Fruit fly (Drosophila melanogaster) whole organism, embryonic: ENCODE results near the gene CG10660.

ENCODE experiments used
- Adf1 ChIP-seq: fragments of 200-800 bp; sonication (Bioruptor generic); IDR thresholded peaks from 2 replicates; pipeline ENCODE4 v1.3.6; 2022; ENCODE audit warnings: missing biosample characterization, missing genetic modification characterization
- Aef1 ChIP-seq: fragments of 200-800 bp; sonication (Bioruptor generic); IDR thresholded peaks from 3 replicates; pipeline ENCODE4 v1.3.6; 2022; ENCODE audit warnings: missing biosample characterization, missing genetic modification characterization
- Antp ChIP-seq: fragments of 200-800 bp; sonication (Bioruptor generic); optimal IDR thresholded peaks from 3 replicates; lab custom pipeline; 2016; ENCODE audit warnings: missing biosample characterization, missing genetic modification characterization
- Atf3 ChIP-seq: fragments of 200-800 bp; sonication (Bioruptor generic); optimal IDR thresholded peaks from 3 replicates; lab custom pipeline; 2016; ENCODE audit warnings: missing biosample characterization, missing genetic modification characterization
- CG10565 ChIP-seq: fragments of 200-800 bp; sonication (Bioruptor generic); optimal IDR thresholded peaks from 3 replicates; lab custom pipeline; 2016; ENCODE audit warnings: missing biosample characterization, mild to moderate bottlenecking, missing genetic modification characterization
- CG11093 ChIP-seq: fragments of 200-800 bp; sonication (Bioruptor generic); IDR thresholded peaks from 3 replicates; pipeline ENCODE4 v1.3.6; 2022; ENCODE audit warnings: missing biosample characterization, missing genetic modification characterization
- CG12391 ChIP-seq: fragments of 200-800 bp; sonication (Bioruptor generic); optimal IDR thresholded peaks from 3 replicates; lab custom pipeline; 2018; ENCODE audit warnings: missing biosample characterization, mild to moderate bottlenecking, missing genetic modification characterization, moderate library complexity
- CG16813 ChIP-seq: fragments of 200-800 bp; sonication (Bioruptor generic); IDR thresholded peaks from 3 replicates; pipeline ENCODE4 v1.3.6; 2022; ENCODE audit warnings: missing biosample characterization, missing genetic modification characterization; ENCODE audit not compliant: partially characterized antibody
- CG17612 ChIP-seq: fragments of 200-800 bp; sonication (Bioruptor generic); IDR thresholded peaks from 2 replicates; pipeline ENCODE4 v1.3.6; 2022; ENCODE audit warnings: missing biosample characterization, missing genetic modification characterization
- CG2202 ChIP-seq: fragments of 200-800 bp; sonication (Bioruptor generic); optimal IDR thresholded peaks from 2 replicates; lab custom pipeline; 2018; ENCODE audit warnings: missing biosample characterization, mild to moderate bottlenecking, missing genetic modification characterization
- CG31365 ChIP-seq: fragments of 200-800 bp; sonication (Bioruptor generic); optimal IDR thresholded peaks from 2 replicates; lab custom pipeline; 2018; ENCODE audit warnings: missing biosample characterization, mild to moderate bottlenecking, missing genetic modification characterization
- CG32767 ChIP-seq: fragments of 200-800 bp; sonication (Bioruptor generic); IDR thresholded peaks from 2 replicates; pipeline ENCODE4 v1.3.6; 2022; ENCODE audit warnings: missing biosample characterization, missing genetic modification characterization
- CG32772 ChIP-seq: fragments of 200-800 bp; sonication (Bioruptor generic); IDR thresholded peaks from 2 replicates; pipeline ENCODE4 v1.3.6; 2022; ENCODE audit warnings: missing biosample characterization, missing genetic modification characterization
- CG43689 ChIP-seq: fragments of 200-800 bp; sonication (Bioruptor generic); IDR thresholded peaks from 2 replicates; pipeline ENCODE4 v1.3.6; 2022; ENCODE audit warnings: missing biosample characterization, missing genetic modification characterization
- CG4617 ChIP-seq: fragments of 200-800 bp; sonication (Bioruptor generic); optimal IDR thresholded peaks from 3 replicates; lab custom pipeline; 2016; ENCODE audit warnings: missing biosample characterization, missing genetic modification characterization, borderline replicate concordance
- CG4707 ChIP-seq: fragments of 200-800 bp; sonication (Bioruptor generic); optimal IDR thresholded peaks from 2 replicates; lab custom pipeline; 2018; ENCODE audit warnings: missing biosample characterization, mild to moderate bottlenecking, missing genetic modification characterization, moderate library complexity
- D19A ChIP-seq: fragments of 200-800 bp; optimal IDR thresholded peaks from 3 replicates; lab custom pipeline; 2019; ENCODE audit warnings: missing biosample characterization, mild to moderate bottlenecking, missing genetic modification characterization, moderate library complexity
- Dfd ChIP-seq, 2 experiments: fragments of >200 bp; optimal IDR thresholded peaks; 2 replicates each; lab custom pipeline; 2017; ENCODE audit warnings: missing biosample characterization in 2 of 2, missing genetic modification characterization in 2 of 2
- Dll ChIP-seq: fragments of 200-800 bp; sonication (Bioruptor generic); IDR thresholded peaks from 4 replicates; pipeline ENCODE4 v1.3.6; 2022; ENCODE audit warnings: missing biosample characterization, missing genetic modification characterization; ENCODE audit not compliant: partially characterized antibody
- Elba2 ChIP-seq: fragments of 200-800 bp; sonication (Bioruptor generic); optimal IDR thresholded peaks from 3 replicates; lab custom pipeline; 2016; ENCODE audit warnings: missing biosample characterization, missing genetic modification characterization
- Gug ChIP-seq: fragments of 200-800 bp; sonication (Bioruptor generic); IDR thresholded peaks from 4 replicates; pipeline ENCODE4 v1.3.6; 2022; ENCODE audit warnings: missing biosample characterization, missing genetic modification characterization
- Hsf ChIP-seq: fragments of 200-800 bp; sonication (Bioruptor generic); optimal IDR thresholded peaks from 3 replicates; lab custom pipeline; 2016; ENCODE audit warnings: missing biosample characterization, missing genetic modification characterization
- Myb ChIP-seq: fragments of 200-800 bp; sonication (Bioruptor generic); optimal IDR thresholded peaks from 2 replicates; lab custom pipeline; 2016; ENCODE audit warnings: missing biosample characterization, missing genetic modification characterization
- Nf-YC ChIP-seq: fragments of 200-800 bp; optimal IDR thresholded peaks from 3 replicates; lab custom pipeline; 2019; ENCODE audit warnings: missing biosample characterization, mild to moderate bottlenecking, missing genetic modification characterization, moderate library complexity
- Side ChIP-seq: fragments of 200-800 bp; sonication (Bioruptor generic); optimal IDR thresholded peaks from 2 replicates; lab custom pipeline; 2016; ENCODE audit warnings: missing biosample characterization, missing genetic modification characterization
- Six4 ChIP-seq: fragments of 200-800 bp; sonication (Bioruptor generic); optimal IDR thresholded peaks from 2 replicates; lab custom pipeline; 2016; ENCODE audit warnings: missing biosample characterization, missing genetic modification characterization
- Sox102F ChIP-seq: fragments of 200-800 bp; sonication (Bioruptor generic); optimal IDR thresholded peaks from 2 replicates; lab custom pipeline; 2018; ENCODE audit warnings: missing biosample characterization, mild to moderate bottlenecking, missing genetic modification characterization, moderate library complexity
- Spps ChIP-seq: fragments of 200-800 bp; sonication (Bioruptor generic); optimal IDR thresholded peaks from 2 replicates; lab custom pipeline; 2018; ENCODE audit warnings: missing biosample characterization, mild to moderate bottlenecking, missing genetic modification characterization
- Ssrp ChIP-seq: fragments of 200-800 bp; sonication (Bioruptor generic); optimal IDR thresholded peaks from 2 replicates; lab custom pipeline; 2018; ENCODE audit warnings: missing biosample characterization, mild to moderate bottlenecking, missing genetic modification characterization, moderate library complexity
- YL-1 ChIP-seq: fragments of 200-800 bp; sonication (Bioruptor generic); optimal IDR thresholded peaks from 3 replicates; lab custom pipeline; 2017; ENCODE audit warnings: missing biosample characterization, mild to moderate bottlenecking, missing genetic modification characterization
- al ChIP-seq: fragments of 200-800 bp; sonication (Bioruptor generic); IDR thresholded peaks from 2 replicates; pipeline ENCODE4 v1.3.6; 2022; ENCODE audit warnings: missing biosample characterization, missing genetic modification characterization
- ap ChIP-seq: fragments of 200-800 bp; sonication (Bioruptor generic); IDR thresholded peaks from 2 replicates; pipeline ENCODE4 v1.3.6; 2022; ENCODE audit warnings: missing biosample characterization, missing genetic modification characterization
- ash1 ChIP-seq: fragments of 200-800 bp; sonication (Bioruptor generic); optimal IDR thresholded peaks from 2 replicates; lab custom pipeline; 2018; ENCODE audit warnings: missing biosample characterization, mild to moderate bottlenecking, missing genetic modification characterization
- br ChIP-seq: fragments of >200 bp; optimal IDR thresholded peaks from 2 replicates; lab custom pipeline; 2017
- btn ChIP-seq: fragments of 200-800 bp; sonication (Bioruptor generic); optimal IDR thresholded peaks from 2 replicates; lab custom pipeline; 2016; ENCODE audit warnings: missing biosample characterization, missing genetic modification characterization
- ci ChIP-seq: fragments of 200-800 bp; sonication (Bioruptor generic); IDR thresholded peaks from 3 replicates; pipeline ENCODE4 v1.3.6; 2022; ENCODE audit warnings: missing biosample characterization, missing genetic modification characterization
- fu2 ChIP-seq: fragments of 200-800 bp; sonication (Bioruptor generic); optimal IDR thresholded peaks from 2 replicates; lab custom pipeline; 2016; ENCODE audit warnings: missing biosample characterization, missing genetic modification characterization
- hb ChIP-seq: fragments of 200-800 bp; sonication (Bioruptor generic); IDR thresholded peaks from 3 replicates; pipeline ENCODE4 v1.3.6; 2022; ENCODE audit warnings: missing biosample characterization, missing genetic modification characterization; ENCODE audit not compliant: partially characterized antibody
- hkb ChIP-seq, 2 experiments: fragments of 200-800 bp in 1 of 2; fragments of >200 bp in 1 of 2; sonication (Bioruptor generic) in 1 of 2; IDR thresholded peaks in 1 of 2; optimal IDR thresholded peaks in 1 of 2; 2 replicates each; pipeline versions ENCODE4 v1.3.6 to Lab custom; 2017 to 2022; ENCODE audit warnings: missing biosample characterization in 1 of 2, missing genetic modification characterization in 1 of 2
- mam ChIP-seq: fragments of 200-800 bp; sonication (Bioruptor generic); optimal IDR thresholded peaks from 3 replicates; lab custom pipeline; 2016; ENCODE audit warnings: missing biosample characterization, missing genetic modification characterization
- nerfin-2 ChIP-seq: fragments of 200-800 bp; sonication (Bioruptor generic); IDR thresholded peaks from 2 replicates; pipeline ENCODE4 v1.3.6; 2022; ENCODE audit warnings: missing biosample characterization, missing genetic modification characterization; ENCODE audit not compliant: partially characterized antibody
- onecut ChIP-seq: fragments of 200-800 bp; sonication (Bioruptor generic); IDR thresholded peaks from 2 replicates; pipeline ENCODE4 v1.3.6; 2022; ENCODE audit warnings: missing biosample characterization, missing genetic modification characterization
- pho ChIP-seq: fragments of 200-800 bp; sonication (Bioruptor generic); optimal IDR thresholded peaks from 2 replicates; lab custom pipeline; 2016; ENCODE audit warnings: missing biosample characterization, missing genetic modification characterization
- psq ChIP-seq: fragments of 200-800 bp; sonication (Bioruptor generic); optimal IDR thresholded peaks from 2 replicates; lab custom pipeline; 2017; ENCODE audit warnings: missing biosample characterization, missing genetic modification characterization
- pzg ChIP-seq: fragments of 200-800 bp; sonication (Bioruptor generic); optimal IDR thresholded peaks from 3 replicates; lab custom pipeline; 2018; ENCODE audit warnings: missing biosample characterization, mild to moderate bottlenecking, missing genetic modification characterization, moderate library complexity
- scrt ChIP-seq: fragments of 200-800 bp; sonication (Bioruptor generic); optimal IDR thresholded peaks from 2 replicates; lab custom pipeline; 2018; ENCODE audit warnings: missing biosample characterization, mild to moderate bottlenecking, missing genetic modification characterization, moderate library complexity
- tgo ChIP-seq: fragments of 200-800 bp; sonication (Bioruptor generic); IDR thresholded peaks from 3 replicates; pipeline ENCODE4 v1.3.6; 2022; ENCODE audit warnings: missing biosample characterization, missing genetic modification characterization
- ttk ChIP-seq: fragments of 200-800 bp; sonication (Bioruptor generic); IDR thresholded peaks from 2 replicates; pipeline ENCODE4 v2.1.2; 2022; ENCODE audit warnings: missing biosample characterization, missing genetic modification characterization
- wek ChIP-seq: fragments of 200-800 bp; sonication (Bioruptor generic); optimal IDR thresholded peaks from 3 replicates; lab custom pipeline; 2018; ENCODE audit warnings: missing biosample characterization, mild to moderate bottlenecking, missing genetic modification characterization, moderate library complexity
- wor ChIP-seq: fragments of 200-800 bp; sonication (Bioruptor generic); IDR thresholded peaks from 2 replicates; pipeline ENCODE4 v1.3.6; 2022; ENCODE audit warnings: missing biosample characterization, missing genetic modification characterization
- zen ChIP-seq: fragments of 200-800 bp; sonication (Bioruptor generic); optimal IDR thresholded peaks from 3 replicates; lab custom pipeline; 2018; ENCODE audit warnings: missing biosample characterization, mild to moderate bottlenecking, missing genetic modification characterization, moderate library complexity

CG10660 gene

DNA sequence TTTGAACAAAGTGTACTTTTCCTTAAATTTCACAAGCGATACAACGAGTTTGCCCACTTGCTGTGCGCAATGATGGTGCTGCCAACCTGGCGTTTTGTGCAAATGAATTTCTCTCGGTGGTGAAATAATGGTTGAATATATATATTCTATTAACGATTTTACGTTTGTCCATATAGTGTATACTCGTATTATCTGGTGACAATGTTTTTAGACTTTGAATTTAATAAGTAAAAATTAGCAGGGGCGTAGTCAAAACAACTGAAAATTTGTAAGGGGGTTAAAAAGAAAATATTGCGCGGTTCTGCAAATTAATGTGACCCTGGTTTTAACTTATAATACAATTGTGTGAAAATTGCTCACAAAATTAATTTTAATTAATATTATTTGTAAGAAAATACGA, 33.5 kb upstream of the CG10660 start, which contains the start of the genes ver and Gcn5 (continued):
- TF ChIP-seq scrt (GFP tag; lab: Kevin White, UChicago) (peak; percentile 81), onecut (GFP tag; lab: Robert Waterston, UW) (peak; percentile 84), Nf-YC (tag; lab: Kevin White, UChicago) (peak; percentile 75), wek (GFP tag; lab: Kevin White, UChicago) (peak; percentile 52), Dll (no peak), ttk (GFP tag; lab: Robert Waterston, UW) (peak; percentile 90), Adf1 (GFP tag; lab: Robert Waterston, UW) (peak; percentile 68), CG32767 (peak; percentile 90), Gug (GFP tag; lab: Robert Waterston, UW) (peak; percentile 94), br (no peak), wor (GFP tag; lab: Robert Waterston, UW) (peak; percentile 88), CG16813 (GFP tag; lab: Robert Waterston, UW) (no peak), hb (no peak), psq (peak; percentile 73), zen (tag; lab: Kevin White, UChicago) (peak; percentile 89), Aef1 (peak; percentile 94), btn (GFP tag; lab: Kevin White, UChicago) (peak; percentile 63), YL-1 (peak; percentile 97), CG4617 (peak; percentile 74), CG31365 (tag; lab: Kevin White, UChicago) (peak; percentile 65), CG4707 (GFP tag; lab: Kevin White, UChicago) (peak; percentile 65), Dfd (GFP tag; optimal IDR thresholded peaks at IDR 0.05; lab: Kevin White, UChicago) (no peak), Elba2 (peak; percentile 21), Side (GFP tag; lab: Kevin White, UChicago) (peak; percentile 78), Six4 (GFP tag; lab: Kevin White, UChicago) (peak; percentile 81), CG10565 (GFP tag; lab: Kevin White, UChicago) (peak; percentile 14), ash1 (GFP tag; lab: Kevin White, UChicago) (no peak), CG11093 (peak; percentile 89), CG43689 (GFP tag; lab: Robert Waterston, UW) (peak; percentile 65; the same call in 1 of the 2 replicates), mam (GFP tag; lab: Kevin White, UChicago) (peak; percentile 92), CG12391 (tag; lab: Kevin White, UChicago) (peak; percentile 95), al (GFP tag; lab: Robert Waterston, UW) (peak; percentile 93), Antp (GFP tag; lab: Kevin White, UChicago) (peak; percentile 79), fu2 (peak; percentile 77), CG32772 (GFP tag; lab: Robert Waterston, UW) (peak; percentile 93), CG2202 (tag; lab: Kevin White, UChicago) (peak; percentile 87), CG17612 (GFP tag; lab: Robert Waterston, UW) (peak; percentile 81), Hsf (GFP tag; lab: Kevin White, UChicago) (peak; percentile 92), D19A (tag; lab: Kevin White, UChicago) (peak; percentile 84), Spps (tag; lab: Kevin White, UChicago) (peak; percentile 77), Sox102F (GFP tag; lab: Kevin White, UChicago) (peak; percentile 95), ci (GFP tag; lab: Robert Waterston, UW) (peak; percentile 96), Ssrp (tag; lab: Kevin White, UChicago) (peak; percentile 90), nerfin-2 (GFP tag; lab: Robert Waterston, UW) (no peak), pzg (peak; percentile 52), Atf3 (peak; percentile 65), pho (peak; percentile 88), tgo (GFP tag; lab: Robert Waterston, UW) (peak; percentile 94), Myb (GFP tag; lab: Kevin White, UChicago) (peak; percentile 56), ap (GFP tag; lab: Robert Waterston, UW) (peak; percentile 84), hkb (optimal IDR thresholded peaks at IDR 0.05; lab: Kevin White, UChicago) (no peak), hkb (GFP tag; IDR thresholded peaks at IDR 0.05; lab: Robert Waterston, UW) (peak; percentile 96)
